Fruit fly (Drosophila melanogaster) ovary, adult (tissue): ENCODE data around the gene CG3184.

Source experiments
- CG17801 ChIP-seq: fragments of 200-800 bp; optimal IDR thresholded peaks from 2 replicates; lab custom pipeline; 2019; ENCODE audit warnings: missing biosample characterization, mild to moderate bottlenecking, missing genetic modification characterization, moderate library complexity; ENCODE audit not compliant: partially characterized antibody

CG3184 gene

dm6 chrX:6688620-6689400 lies at the start of gene CG3184:
Gene CG3184 (minus strand): TSS chrX:6688774.
- TF ChIP-seq CG17801: no peak

DNA sequence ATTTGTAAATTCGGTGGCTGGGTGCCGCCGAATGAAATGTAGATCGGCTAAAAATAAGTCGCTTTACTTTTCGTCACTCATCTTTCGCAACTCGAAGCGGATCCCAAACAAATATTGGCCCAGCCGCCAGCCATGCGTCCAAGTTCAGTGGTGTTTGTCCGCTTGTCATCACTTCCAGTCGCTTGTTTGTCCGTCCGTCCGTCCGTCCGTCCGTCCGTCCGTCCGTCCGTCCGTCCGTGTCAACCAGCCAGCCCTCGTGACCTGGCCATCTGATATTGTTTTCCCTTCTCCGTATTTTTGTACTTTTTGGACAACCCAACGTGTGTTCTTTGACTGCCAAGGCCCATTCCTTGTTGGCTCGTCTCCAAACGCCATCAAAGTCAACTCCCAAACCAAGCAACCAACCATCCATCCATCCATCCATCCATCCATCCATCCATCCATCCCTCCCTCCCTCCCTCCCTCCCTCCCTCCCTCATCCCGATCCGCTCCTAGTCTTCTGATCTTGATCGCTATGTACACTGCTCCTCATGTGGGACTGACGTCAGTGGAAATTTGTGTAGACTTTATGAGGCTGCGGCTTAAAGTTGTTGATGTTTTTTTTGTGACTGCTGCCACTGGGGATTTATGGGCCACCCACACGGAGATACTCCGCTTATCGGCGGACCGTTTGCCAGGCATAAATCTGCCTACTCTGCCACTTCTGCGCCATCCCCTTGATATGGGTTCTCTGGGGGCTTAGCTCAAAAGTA lies 44.9 kb upstream of the CG3184 start:
- peak; percentile 0 for TF ChIP-seq CG17801

DNA sequence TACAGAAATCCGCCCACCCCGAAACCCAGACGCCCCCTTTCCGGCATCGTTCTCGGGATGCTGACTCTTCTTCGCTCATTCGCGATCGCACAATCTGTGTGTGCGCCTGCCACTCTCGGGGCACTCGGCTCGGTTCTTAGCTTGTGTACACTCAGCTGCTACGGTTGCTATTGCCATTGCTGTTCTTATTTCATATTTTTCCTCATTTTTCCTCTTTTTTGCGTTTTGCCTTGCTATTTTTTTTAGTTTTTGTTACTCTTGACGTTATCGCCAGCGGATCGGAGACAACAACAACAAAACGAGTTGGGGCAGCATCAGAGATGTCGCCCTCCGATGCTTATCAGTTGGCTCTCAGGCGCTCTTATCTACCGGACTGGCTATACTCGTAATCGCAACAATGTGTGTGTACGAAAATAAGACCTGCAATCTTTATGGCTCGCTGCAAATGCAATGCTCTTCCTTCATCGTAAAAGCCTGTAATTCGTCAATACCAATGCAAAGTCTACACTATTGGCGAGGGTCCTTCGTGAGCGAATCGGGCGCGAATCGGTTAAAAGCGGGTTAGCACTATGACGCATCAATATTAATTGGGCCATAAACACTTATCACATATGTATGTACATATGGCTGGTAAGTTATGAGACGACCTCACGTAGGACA lies 42.2 kb upstream of the CG3184 start:
- TF ChIP-seq CG17801: no peak

- no peak for TF ChIP-seq CG17801
These were observed 40.1 kb upstream of the CG3184 start for dm6 chrX:6728597-6729158.

- no peak for TF ChIP-seq CG17801
These were observed 38.4 kb upstream of the CG3184 start for dm6 chrX:6726758-6727490.

DNA sequence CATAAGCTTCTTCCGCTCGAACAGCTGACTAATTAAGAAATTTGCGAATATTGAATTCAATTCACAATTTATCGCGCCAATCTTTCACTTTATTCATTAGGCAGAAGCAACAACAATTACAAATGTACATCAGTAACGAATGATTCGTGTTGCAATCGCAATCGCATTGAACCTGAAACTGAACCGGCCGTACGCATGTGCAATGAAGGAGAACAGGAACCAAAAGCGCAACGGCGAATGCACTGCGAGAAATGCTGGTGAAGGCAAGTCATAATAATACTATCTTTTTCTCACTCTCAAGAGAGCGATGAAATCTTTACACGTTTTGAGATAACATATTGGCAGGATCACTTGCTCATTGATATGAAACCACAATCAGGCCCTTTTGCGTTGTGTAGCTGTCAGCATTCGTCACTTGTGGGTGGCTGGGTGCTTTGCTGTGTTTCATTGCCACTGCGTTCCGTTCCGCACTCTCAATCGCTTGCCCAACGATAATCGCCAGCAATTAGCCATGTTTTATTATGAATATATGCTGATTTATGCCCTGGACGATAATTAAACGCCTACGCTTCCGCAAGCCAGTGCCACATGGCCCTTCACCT lies 36.4 kb upstream of the CG3184 start:
- TF ChIP-seq CG17801: no peak

- no peak for TF ChIP-seq CG17801
These were observed 35.0 kb upstream of the CG3184 start for dm6 chrX:6723622-6724021.

dm6 chrX:6719968-6720367 lies 31.4 kb upstream of the CG3184 start:
- no peak for TF ChIP-seq CG17801

DNA sequence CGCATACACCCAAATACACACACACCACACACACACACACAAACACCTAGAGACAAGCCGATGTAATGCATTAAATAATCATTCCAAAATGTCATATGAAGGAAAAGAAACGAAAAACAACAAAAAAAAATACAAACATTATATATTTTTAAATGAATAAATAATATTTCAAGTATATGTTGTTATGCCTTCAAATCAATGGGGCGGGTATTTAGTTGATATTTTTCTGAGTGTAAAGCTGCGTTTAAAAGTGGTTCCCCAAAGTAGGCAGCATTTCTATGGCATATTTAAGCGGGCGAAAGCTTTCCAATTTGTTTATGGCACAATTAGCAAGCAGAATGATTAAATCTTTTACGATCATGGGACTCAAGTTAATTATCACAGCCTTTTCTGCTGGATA lies 30.7 kb upstream of the CG3184 start:
- peak; percentile 49 for TF ChIP-seq CG17801

- no peak for TF ChIP-seq CG17801
These were observed 27.6 kb upstream of the CG3184 start for dm6 chrX:6716170-6716569.

dm6 chrX:6711295-6711694 lies 22.7 kb upstream of the CG3184 start:
- TF ChIP-seq CG17801: peak; percentile 59

dm6 chrX:6710665-6711064 lies 22.1 kb upstream of the CG3184 start:
- no peak for TF ChIP-seq CG17801

DNA sequence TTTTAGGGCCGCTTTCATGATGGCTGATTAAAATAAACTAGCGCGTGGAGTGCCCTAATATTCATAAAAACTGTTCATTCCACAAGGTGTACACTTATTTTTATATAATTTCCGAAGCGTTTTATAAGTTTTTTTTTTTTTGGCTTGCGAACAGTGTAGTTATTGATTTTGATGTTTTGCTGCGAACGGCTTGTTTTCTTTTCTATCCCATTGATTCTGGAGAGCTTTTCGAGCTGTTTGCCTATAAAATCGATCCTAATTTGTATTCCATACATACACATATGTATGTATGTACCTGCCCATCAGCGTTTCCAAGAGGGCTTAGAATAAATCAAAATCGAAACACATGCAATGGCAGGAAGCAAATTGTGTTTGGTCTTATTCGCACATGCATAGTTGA lies 21.7 kb upstream of the CG3184 start:
- no peak for TF ChIP-seq CG17801

DNA sequence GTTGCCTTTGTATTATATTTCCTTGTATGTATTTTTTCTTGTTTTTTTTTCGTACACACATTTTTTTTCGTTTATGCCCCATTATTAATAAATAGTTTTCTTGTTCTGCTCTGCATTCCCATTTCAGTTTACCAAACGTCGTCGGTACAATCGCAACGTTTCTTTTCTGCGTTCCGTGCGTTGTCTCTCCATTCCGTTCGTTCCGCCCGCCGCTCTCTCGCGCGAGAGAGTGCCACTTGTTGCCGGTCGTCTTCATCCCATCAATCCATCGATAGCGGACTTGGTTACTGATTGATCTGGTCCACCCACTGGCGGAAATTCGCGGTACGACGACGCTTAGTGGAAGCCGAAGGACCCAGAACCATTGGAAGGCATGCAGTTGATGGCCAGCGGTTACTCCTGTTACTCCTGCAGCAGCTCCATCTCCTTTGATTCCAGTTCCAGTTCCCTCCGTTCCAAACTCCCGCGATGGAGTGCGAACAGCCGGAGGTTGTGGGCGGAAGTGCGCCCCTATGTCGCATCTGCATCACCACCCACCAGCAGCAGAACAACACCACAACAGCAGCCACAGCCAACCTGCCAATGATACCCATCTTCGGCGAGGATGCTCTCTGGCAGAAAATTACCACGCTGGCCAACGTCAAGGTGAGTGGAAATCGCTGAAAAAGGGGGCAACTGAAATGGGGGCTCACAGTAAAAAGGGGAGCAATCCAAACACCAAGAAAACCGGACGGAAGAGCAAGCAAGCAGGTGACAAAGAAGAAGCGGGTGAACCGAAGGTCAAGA lies 20.9 kb upstream of the CG3184 start:
- no peak for TF ChIP-seq CG17801

DNA sequence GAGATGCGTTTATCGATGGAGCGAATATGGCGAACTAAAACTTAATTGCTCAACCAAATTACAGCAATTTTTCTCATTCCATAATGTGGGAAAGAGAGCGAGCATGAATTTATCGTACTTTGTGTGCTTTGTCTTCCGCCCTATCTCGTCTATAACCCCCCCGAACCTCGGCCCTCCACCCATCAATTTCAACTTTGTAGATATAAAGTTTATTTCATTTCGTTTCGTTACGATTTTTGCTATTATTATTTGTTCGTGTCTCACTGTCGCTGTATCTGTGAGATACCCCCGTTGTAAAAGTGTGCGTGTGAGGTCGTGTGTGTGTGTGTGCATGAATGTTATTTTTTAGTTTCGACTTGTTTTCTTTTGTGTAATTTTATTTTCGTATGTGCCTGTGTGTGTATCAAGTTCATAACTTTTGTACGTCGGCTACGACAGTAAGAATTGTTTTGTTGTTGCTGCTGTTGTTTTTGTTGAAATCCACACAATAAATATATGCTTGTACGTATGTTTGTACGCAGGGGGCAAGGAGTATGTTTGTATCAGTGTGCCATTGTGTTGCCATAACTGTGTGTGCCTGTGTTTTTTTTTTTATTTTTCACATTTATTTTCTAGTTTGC lies 20.1 kb upstream of the CG3184 start:
- no peak for TF ChIP-seq CG17801
